Fruit fly (Drosophila melanogaster) ovary, adult (tissue): Measurements from ENCODE around the gene dpr16.

Experiments
- CG17801 ChIP-seq: fragments of 200-800 bp; optimal IDR thresholded peaks from 2 replicates; lab custom pipeline; 2019; ENCODE audit warnings: missing biosample characterization, mild to moderate bottlenecking, missing genetic modification characterization, moderate library complexity; ENCODE audit not compliant: partially characterized antibody

dpr16 gene

DNA sequence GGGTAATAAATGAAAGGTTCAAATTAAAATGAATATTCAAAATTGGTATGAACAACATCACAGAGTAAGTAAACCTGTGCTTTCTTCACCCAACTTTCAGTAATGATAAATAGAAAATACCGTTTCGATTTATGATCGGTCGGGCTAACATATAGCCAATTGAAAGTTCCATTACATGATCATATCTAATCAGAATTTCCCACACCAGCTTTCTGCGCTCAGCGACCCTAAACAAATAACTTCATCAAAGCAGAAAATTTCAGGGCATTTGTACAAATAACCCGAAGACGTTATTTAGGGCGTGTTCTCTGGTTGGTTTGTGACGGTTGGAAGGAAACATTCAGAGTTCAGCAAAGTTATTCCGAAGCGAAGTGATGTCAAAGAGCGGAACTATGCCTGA, 53.1 kb downstream of the dpr16 start:
- no peak for TF ChIP-seq CG17801 (GFP tag; lab: Kevin White, UChicago)

DNA sequence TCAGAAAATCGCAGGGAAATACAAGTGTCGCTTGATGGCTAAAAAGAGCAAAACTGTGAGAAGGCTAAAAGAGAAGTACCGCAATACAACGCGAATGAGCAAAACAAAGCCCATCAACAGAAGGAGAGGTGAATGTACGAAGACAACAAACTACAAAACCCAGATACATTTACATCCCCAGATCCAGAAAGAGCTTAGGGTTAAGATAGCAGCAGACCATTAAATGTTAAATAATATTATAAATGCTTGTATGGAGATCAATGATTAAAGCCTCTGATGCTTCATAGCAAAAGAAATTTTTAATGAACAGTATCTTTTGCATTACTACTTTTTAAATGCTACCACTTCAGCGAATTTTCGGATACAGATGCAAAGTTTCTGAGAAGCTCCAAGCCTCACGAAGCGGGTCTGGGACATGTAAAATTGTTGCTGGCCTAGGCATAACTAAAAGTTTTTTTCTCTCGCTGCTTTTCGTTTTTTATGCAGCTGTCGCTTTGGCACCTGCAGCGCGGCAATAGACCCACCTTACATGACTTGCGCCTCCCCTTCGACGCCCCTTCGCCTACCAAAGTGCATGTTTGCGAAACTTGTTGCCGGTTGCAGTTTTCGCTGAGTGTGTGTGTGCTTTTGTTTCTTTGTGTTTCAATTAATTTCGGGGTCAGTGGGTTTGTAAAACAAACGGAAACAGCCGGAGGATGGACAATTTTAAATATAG, 54.8 kb downstream of the dpr16 start:
- no peak for TF ChIP-seq CG17801 (GFP tag; lab: Kevin White, UChicago)

DNA sequence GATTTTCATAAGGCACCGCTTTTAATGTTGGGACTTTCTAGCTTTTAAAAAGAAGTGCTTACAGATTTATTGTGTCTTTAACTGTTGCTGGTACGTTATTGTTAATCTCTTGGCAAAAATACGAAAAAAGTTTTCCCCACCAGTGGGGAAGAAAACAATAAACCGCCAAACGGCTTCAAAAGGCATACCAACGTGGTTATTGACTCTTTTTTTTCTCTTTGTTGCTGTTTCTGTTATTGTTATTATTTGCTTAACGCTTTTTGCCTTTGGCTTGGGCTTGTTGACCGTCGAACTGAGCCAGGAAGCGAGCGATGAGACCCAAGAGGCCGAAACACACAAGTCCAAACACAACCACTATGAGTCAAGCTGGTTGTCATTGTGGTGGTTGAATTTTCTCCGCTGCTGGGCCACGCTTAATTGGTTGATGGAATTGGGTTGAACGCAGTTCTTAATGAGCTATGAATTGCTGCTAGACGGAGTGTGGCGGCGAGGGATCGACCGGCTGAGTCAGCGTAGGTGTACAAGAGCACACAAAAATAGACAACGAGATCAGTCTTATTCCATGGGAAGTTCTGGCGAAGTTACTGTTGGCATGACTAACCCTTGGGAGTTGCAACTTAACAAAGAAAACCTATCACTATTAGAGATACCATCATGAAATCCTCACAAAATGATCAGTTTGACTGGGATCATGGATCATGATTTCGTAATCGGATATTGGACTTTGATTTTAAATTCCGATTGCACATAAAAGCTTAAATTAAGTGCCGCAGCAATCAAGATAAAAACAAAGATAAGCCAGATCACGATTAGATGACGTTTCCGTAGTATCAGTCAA, 56.8 kb downstream of the dpr16 start:
- TF ChIP-seq CG17801 (GFP tag; lab: Kevin White, UChicago): no peak

DNA sequence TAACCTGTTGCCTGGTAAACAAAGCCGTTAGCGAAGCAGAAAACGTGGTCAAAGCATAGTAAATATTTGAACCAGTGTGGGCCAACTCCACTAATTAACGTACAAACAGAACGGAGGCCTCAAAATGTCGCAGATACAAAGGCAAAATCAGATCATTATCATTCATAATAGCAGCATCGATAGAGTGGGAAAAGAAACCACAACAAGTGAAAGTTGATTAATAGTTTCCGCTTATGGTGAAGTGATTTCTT, 57.3 kb downstream of the dpr16 start:
- TF ChIP-seq CG17801 (GFP tag; lab: Kevin White, UChicago): no peak

DNA sequence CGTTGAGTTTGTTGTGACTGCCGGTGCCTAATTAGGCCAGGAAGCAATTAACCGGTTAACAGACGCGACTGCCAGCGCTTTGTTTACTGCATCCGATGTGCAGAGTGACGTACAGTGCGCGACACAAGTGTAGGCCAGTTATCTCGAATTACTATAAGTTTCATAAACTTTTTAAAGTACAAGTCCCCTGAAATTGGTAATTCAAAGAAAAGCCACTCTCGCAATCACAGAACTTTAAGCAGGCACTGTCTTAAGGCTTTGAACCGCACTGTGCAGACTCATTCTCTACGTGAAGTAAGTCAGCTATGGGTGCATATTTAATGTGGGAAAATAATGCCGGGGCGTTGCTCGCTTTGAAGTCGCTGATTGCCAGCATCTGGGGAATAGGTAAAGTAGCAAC, 58.8 kb downstream of the dpr16 start:
- peak; percentile 57 for TF ChIP-seq CG17801 (GFP tag; lab: Kevin White, UChicago)

DNA sequence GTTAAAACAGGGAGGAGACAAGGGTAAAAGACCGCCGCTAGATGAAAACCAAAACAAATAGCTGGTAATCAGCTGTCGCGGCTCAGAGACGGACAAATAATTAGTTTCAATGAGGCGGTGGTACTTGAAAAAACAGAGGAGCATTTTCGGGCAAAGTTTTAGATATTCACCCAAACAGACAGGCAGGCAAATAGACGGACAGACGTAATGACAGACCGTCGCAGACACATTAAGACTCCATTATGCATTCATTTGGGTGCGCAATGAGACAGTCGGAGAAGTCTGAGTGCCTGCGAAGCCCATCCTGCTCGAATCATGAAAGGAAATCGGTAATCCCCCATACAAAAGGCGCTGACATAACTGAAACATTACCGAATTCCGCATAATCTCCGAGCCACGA, 60.7 kb downstream of the dpr16 start:
- no peak for TF ChIP-seq CG17801 (GFP tag; lab: Kevin White, UChicago)

DNA sequence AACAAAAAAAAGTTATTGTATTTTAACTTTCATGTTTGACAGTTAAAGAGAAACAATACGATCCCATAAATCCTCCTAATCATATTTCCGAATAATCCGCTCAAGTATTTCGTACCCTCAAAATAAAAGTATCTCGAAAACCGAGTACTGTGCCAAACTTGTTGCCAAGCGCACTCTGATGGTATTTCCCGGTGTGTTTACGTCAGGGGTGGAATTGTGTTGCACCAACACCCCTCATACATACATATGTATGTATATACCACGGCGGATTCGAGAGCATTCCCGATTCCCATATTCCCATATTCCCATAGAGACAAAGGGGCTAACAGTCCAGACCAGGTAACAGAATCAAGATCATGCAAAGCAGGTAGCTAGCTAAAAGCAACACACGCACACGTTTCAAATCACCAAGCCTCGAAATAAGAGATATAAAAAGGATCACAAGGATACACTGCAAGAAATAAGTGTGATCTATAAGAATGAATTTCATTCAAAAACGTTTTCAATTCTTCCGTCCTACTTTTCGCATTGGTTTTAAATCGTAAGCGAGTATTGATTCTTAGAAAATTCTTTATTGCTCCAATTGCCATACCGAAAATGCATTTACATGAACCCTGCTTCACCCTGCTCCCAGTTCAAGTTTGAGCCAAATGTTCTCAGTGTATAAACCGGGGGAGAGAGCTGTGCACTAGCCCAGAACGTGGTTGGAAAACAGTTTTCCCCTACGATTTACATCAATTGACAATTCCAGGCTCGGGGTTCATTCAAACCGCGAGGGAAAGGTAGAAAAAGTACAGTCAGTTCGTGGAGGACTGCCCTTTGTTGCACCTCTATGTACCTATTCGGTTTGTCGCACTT, 61.4 kb downstream of the dpr16 start:
- TF ChIP-seq CG17801 (GFP tag; lab: Kevin White, UChicago): no peak

DNA sequence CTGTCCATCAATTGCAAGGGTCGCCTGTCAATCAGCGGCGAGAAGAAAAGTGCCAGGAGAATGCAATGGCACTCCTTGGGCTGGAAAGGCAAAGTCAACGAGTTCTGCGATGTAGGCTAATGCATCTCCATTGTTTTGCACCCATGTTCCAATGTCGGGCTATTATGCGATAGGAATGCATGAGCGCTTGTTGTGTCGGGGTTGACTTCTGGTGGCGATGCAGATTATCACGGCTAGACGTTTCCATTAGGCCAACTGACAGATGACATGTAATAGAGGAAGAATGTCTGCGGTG, 62.0 kb downstream of the dpr16 start:
- TF ChIP-seq CG17801 (GFP tag; lab: Kevin White, UChicago): no peak

DNA sequence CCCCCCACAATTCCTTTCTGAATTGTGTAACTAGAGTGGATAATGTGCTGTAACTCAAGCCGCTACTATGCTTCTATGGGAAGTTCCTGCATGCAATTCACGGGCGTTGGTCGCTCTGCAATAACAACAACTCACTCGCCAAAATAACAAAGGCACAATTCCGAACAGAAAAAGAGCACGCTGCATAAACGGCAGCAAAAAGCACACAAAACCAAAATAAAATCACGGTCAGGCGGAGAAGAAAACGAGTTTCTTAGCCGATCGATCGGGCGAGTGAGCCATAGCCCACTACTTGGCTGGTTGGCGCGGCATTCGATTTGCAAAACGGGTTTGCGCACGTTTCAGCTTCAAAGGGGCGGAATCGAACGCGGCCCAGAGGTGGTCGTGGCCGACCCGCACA, 62.6 kb downstream of the dpr16 start:
- TF ChIP-seq CG17801 (GFP tag; lab: Kevin White, UChicago): no peak

DNA sequence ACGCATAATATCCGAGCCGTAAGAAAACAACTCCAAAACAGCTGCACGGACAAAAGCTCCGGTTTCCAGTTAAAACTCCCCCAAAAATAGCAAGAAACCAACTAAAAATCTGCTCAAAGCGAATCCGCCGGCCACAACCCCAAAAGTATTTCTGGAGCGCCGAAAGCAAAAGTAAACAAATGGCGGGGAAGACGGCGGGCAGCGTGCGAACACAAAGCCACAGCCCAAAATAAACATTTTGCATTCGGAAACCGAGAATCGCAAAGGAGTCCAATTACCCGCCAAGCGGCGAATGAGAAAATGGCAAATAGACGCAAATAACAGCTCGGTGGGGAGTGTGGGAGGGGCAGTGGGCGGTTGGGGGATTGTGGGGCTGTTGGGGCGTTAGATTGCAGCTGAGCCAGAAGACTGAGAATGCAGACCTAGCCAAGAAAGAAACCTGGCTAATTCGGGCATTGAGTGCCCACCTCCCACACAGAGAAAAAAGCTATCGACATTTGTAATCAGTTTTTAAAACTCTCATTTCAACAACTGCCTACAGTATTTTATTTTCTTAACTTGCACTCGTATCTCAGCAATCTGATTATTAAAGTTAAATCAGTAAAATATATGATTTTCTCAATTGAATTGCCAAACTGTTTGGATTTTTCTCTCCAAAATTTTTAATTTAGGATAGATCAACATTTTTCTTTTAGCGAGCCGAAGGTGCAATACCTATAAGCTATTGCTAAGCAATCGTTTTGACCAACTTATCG, 63.6 kb downstream of the dpr16 start:
- no peak for TF ChIP-seq CG17801 (GFP tag; lab: Kevin White, UChicago)

DNA sequence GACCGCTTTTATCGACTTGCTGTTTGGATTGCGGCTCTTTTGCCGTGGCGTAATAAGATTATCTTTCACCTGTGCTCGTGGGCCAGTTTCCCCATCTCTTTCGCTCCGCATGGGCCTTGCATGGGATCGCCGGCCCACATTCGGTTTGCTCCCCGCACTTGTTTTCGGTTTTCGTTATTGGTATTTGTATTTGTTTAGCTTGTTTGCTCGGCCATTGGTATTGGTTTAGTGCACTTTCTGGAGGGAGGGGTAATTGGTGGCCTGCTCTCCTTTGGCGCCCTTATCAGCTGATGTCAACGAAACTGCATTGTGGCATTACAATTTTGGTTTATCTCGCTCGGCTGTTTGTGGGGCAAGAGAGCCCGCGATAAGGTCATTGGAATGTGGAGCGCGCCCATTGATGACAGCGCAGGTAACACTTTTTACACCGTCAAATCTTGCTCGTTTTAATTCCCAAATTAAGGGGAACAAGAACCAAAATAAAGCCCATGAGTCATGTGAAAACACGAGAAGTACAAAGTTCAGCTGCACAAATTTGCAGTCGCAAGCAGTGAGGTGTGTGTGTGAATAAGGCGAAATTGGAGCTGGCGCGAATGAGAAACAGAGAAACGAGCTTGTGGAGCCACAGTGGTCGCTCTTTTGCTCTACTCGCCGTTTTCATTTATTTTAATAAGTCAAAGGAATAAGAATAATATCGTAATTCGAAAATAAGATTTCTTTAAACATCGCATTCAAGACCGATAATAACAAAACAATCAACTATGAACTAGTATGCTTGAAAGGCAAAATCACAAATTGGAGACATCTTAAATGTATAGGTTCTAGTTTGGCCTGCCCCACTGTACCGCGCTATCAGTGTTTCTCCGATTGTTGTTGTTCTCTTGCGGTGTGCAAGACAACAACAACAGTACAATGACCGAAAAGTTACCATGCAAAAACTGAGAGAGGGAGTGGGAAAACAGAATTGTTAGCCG, 64.9 kb downstream of the dpr16 start:
- peak; percentile 93 for TF ChIP-seq CG17801 (GFP tag; lab: Kevin White, UChicago)

DNA sequence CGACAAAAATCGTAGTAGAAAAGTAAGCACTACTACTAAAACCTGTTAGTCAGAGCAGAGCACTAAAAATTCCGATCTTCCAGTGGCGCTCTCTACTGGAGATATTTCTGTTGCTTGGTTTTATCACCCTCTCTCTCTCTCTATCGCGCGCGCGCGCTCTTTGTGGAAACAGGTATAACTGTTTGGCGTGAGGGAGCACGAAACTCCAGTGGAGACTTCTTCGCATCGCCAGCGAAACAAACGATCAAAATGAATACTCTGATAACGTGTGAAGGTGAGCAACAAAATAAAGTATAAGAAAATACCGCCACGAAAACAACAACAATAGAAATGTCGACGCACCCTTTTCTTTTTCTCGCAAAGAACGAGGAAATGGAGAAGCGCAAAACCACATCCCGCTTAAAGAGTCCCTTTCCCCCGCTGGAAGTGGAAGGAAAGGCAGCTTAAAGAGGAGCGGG, 65.6 kb downstream of the dpr16 start:
- no peak for TF ChIP-seq CG17801 (GFP tag; lab: Kevin White, UChicago)

DNA sequence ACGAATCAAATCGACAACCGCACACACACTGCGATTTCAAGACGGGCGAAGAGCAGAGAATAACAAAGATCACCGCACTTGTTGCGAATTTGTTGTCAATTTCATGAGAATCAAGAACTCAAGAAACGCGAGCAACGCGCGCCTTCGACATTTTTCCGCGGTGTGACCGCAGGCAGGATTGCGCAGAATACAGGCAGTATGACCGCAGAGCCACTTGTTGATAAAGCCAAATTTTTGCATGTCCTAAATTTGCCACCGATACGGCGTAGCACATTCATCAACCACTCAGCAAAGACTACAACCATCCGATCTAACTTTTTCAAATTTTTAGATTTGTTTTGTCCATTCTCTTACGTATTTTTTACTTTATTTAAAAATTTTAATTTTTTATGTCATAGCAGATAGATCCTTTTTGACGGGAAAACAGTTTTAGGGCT, 66.6 kb downstream of the dpr16 start, which contains the start of gene cno:
cno (minus strand) TSS at position 179 of the 437 bp plus-strand sequence.
- peak; percentile 64 for TF ChIP-seq CG17801 (GFP tag; lab: Kevin White, UChicago)
